Fruit fly (Drosophila melanogaster): Measurements from ENCODE around the gene bard.

bard gene

DNA sequence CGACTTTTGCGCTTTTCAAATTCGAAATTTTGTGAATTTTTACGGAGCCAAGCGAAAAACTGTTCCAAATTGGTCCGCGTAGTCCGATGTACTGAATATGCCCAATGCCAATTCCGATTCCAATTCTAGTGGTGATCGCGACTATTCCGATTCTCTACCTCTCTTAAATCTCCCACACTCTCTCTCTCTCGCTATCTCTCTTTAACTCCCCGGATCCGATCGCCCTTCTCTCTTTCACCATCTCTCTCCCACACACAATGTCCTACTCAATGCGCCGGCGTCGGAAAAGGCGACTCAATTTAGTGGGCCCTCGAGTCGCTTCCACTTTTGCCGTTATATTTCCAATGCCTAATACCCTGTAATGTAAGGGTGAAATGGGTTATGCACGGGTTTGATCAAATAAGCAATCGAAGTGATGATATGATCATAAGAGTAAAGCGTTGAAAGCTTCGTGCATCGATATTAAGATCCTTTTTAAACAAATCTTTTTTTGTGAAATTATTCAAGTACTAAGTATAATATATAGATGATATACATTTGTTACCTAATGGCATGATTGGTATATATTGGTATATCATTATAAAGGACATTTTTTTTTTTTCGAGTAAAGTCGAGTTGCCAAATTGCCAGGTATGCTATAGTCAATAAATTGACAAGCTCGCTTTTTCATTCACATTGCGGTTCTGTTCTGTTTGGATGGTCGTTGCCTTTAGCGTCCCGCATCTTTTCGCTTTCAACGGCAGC, 31.4 kb upstream of the bard start (continued):
- TF ChIP-seq eyg (GFP tag; optimal IDR thresholded peaks at IDR 0.05) = no peak
- TF ChIP-seq nom (GFP tag; optimal IDR thresholded peaks at IDR 0.05) = no peak
- TF ChIP-seq Bteb2 (GFP tag; optimal IDR thresholded peaks at IDR 0.05) = no peak
- TF ChIP-seq CG34224 (GFP tag; IDR thresholded peaks at IDR 0.05; ENCODE audit: partially characterized antibody) = no peak
- TF ChIP-seq Gug (GFP tag; IDR thresholded peaks at IDR 0.05) = peak; percentile 6; the same call in 1 of the 4 replicates
- TF ChIP-seq CG11093 (GFP tag; IDR thresholded peaks at IDR 0.05) = no peak
- TF ChIP-seq abd-A (tag; optimal IDR thresholded peaks at IDR 0.05) = no peak
- peak; percentile 76 for TF ChIP-seq PHDP (tag; optimal IDR thresholded peaks at IDR 0.05)
- TF ChIP-seq CG31365 (tag; optimal IDR thresholded peaks at IDR 0.05) = no peak
- no peak for TF ChIP-seq ftz-f1 (GFP tag; optimal IDR thresholded peaks at IDR 0.05)
- no peak for TF ChIP-seq B-H2 (GFP tag; optimal IDR thresholded peaks at IDR 0.05)
- peak; percentile 83 for TF ChIP-seq CG9727 (GFP tag; optimal IDR thresholded peaks at IDR 0.05)
- no peak for TF ChIP-seq zen2 (GFP tag; IDR thresholded peaks at IDR 0.05; ENCODE audit: partially characterized antibody)
- TF ChIP-seq CG10274 (GFP tag; optimal IDR thresholded peaks at IDR 0.05) = peak; percentile 27
- no peak for TF ChIP-seq YL-1 (GFP tag; optimal IDR thresholded peaks at IDR 0.05)
- TF ChIP-seq ssp (GFP tag; IDR thresholded peaks at IDR 0.05) = peak; percentile 44
- TF ChIP-seq CG7357 (GFP tag; IDR thresholded peaks at IDR 0.05) = no peak
- TF ChIP-seq trh (GFP tag; optimal IDR thresholded peaks at IDR 0.05) = peak; percentile 36
- no peak for TF ChIP-seq hb (GFP tag; IDR thresholded peaks at IDR 0.05; ENCODE audit: partially characterized antibody)
- peak; percentile 34 for TF ChIP-seq BtbVII (GFP tag; optimal IDR thresholded peaks at IDR 0.05)
- peak; percentile 51 for TF ChIP-seq CG12942 (GFP tag; optimal IDR thresholded peaks at IDR 0.05)
- TF ChIP-seq CG4854 (GFP tag; optimal IDR thresholded peaks at IDR 0.05) = peak; percentile 35
- no peak for TF ChIP-seq ato (GFP tag; IDR thresholded peaks at IDR 0.05; ENCODE audit: partially characterized antibody)
- TF ChIP-seq Awh (GFP tag; IDR thresholded peaks at IDR 0.05) = no peak
- TF ChIP-seq CG10209 (GFP tag; optimal IDR thresholded peaks at IDR 0.05) = peak; percentile 78
- TF ChIP-seq run (tag; optimal IDR thresholded peaks at IDR 0.05) = peak; percentile 66
- no peak for TF ChIP-seq Opbp (GFP tag; IDR thresholded peaks at IDR 0.05; ENCODE audit: partially characterized antibody)
- TF ChIP-seq CG10565 (GFP tag; optimal IDR thresholded peaks at IDR 0.05) = no peak
- TF ChIP-seq CoRest (tag; optimal IDR thresholded peaks at IDR 0.05) = peak; percentile 87
- TF ChIP-seq psq (GFP tag; optimal IDR thresholded peaks at IDR 0.05) = peak; percentile 30
- no peak for TF ChIP-seq Atf3 (GFP tag; optimal IDR thresholded peaks at IDR 0.05)
- no peak for TF ChIP-seq Nf-YA (GFP tag; IDR thresholded peaks at IDR 0.05)
- no peak for TF ChIP-seq unc-4 (GFP tag; IDR thresholded peaks at IDR 0.05; ENCODE audit: partially characterized antibody)
- TF ChIP-seq ase (GFP tag; IDR thresholded peaks at IDR 0.05) = no peak
- TF ChIP-seq unpg (GFP tag; optimal IDR thresholded peaks at IDR 0.05) = peak; percentile 65
- peak; percentile 80 for TF ChIP-seq CG8924 (tag; optimal IDR thresholded peaks at IDR 0.05)
- peak; percentile 85 for TF ChIP-seq tio (GFP tag; optimal IDR thresholded peaks at IDR 0.05)
- peak; percentile 34 for TF ChIP-seq oc (tag; optimal IDR thresholded peaks at IDR 0.05)
- TF ChIP-seq Poxn (GFP tag; IDR thresholded peaks at IDR 0.05) = no peak
- TF ChIP-seq cwo (GFP tag; optimal IDR thresholded peaks at IDR 0.05) = peak; percentile 59
- peak; percentile 34; the same call in 1 of the 2 replicates for TF ChIP-seq Drgx (GFP tag; IDR thresholded peaks at IDR 0.05)
- no peak for TF ChIP-seq tll (GFP tag; optimal IDR thresholded peaks at IDR 0.05)
- TF ChIP-seq chm (GFP tag; IDR thresholded peaks at IDR 0.05) = no peak
- peak; percentile 20 for TF ChIP-seq CG6654 (GFP tag; optimal IDR thresholded peaks at IDR 0.05)
- TF ChIP-seq Oli (tag; optimal IDR thresholded peaks at IDR 0.05) = peak; percentile 84
- TF ChIP-seq ro (GFP tag; IDR thresholded peaks at IDR 0.05) = no peak
- no peak for TF ChIP-seq Hey (tag; optimal IDR thresholded peaks at IDR 0.05)
- TF ChIP-seq CG33213 (GFP tag; optimal IDR thresholded peaks at IDR 0.05) = peak; percentile 15
- TF ChIP-seq tap (tag; optimal IDR thresholded peaks at IDR 0.05) = peak; percentile 56

Data from whole organism, embryonic.